Fruit fly (Drosophila melanogaster): ENCODE measurements around the gene CG4907.
A peak's percentile ranks its signal among the peaks of the same experiment; 100 is the strongest.

The CG4907 gene

DNA sequence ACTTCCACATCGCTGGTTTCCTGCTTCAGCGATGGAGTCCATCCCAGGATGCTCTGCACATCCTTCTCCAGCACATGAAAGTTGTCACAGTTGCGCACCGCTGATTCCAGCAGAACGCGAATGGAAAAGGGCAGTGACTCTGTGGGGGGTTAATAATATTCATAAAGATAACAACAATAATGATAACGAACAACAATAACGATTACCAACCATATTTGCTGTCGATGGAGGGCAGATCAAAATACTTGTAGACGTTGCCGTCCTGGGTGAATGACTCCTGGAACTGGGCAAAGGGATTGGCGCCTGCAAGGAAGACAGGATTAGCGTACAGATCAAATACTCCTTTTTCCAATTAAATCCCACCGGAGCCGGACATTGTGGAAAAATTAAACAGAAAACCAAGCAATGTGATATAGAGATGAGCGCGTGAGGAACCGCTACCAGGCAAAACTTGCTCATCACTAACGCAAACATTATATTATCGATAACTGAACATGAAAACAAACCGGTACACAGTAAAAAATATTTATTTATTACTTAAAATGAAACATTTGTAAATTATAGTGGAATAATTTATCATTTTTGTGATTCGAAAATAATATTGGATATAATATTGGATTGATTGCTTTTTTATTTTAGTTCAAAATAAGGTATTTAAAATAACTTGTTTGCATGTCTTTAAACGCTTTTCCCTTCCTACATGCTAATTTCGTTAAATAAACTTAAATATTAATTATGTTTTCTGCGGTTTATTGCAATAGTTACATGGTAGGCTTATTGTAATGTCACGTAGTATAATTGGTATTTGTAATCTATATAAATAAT, 13.8 kb upstream of the CG4907 start, which contains the start of gene Irp-1A (continued):
- peak; percentile 85 for TF ChIP-seq CG13296 (GFP tag; optimal IDR thresholded peaks at IDR 0.05)

DNA sequence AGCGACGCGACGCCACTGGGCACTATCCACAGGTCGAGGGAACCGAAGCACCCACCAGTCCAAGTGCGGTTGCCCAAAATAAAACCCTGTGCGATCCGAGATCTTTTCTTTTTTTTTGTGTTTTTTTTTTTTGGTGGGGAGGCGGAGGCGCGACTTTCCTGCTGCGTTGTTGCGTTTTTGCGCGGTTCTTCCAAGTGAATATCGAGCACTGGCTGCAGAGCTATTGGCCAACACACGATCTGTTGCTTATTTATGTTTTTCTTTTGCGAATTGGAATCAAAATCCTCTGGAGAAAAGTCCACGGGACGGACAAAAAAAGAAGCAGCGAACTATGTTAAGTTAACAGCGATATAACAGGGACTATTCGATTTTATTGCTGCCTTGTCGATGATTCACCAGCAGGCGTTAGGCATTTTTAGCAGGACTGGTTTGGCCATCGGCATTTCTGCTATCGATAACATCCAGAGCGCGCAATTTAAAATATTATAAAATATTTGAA, 10.3 kb upstream of the CG4907 start, which contains the start of gene wge:
wge (minus strand) TSS at position 343 of the 499 bp plus-strand sequence.
- TF ChIP-seq CG15011 (GFP tag; optimal IDR thresholded peaks at IDR 0.05): no peak
- TF ChIP-seq CG31224 (GFP tag; IDR thresholded peaks at IDR 0.05): no peak
- peak; percentile 58; the same call in 1 of the 3 replicates for TF ChIP-seq Opbp (GFP tag; IDR thresholded peaks at IDR 0.05; ENCODE audit: partially characterized antibody)
- no peak for TF ChIP-seq esg (GFP tag; conservative IDR thresholded peaks at IDR 0.05)
- TF ChIP-seq CG1024 (GFP tag; IDR thresholded peaks at IDR 0.05): no peak
- peak; percentile 40; the same call in 1 of the 2 replicates for TF ChIP-seq Drgx (GFP tag; IDR thresholded peaks at IDR 0.05)
- no peak for TF ChIP-seq btn (GFP tag; optimal IDR thresholded peaks at IDR 0.05)
- TF ChIP-seq Asciz (GFP tag; optimal IDR thresholded peaks at IDR 0.05): no peak
- TF ChIP-seq E2f2 (GFP tag; IDR thresholded peaks at IDR 0.05): peak; percentile 96
- no peak for TF ChIP-seq CG6254 (GFP tag; optimal IDR thresholded peaks at IDR 0.05)
- TF ChIP-seq Dp (GFP tag; optimal IDR thresholded peaks at IDR 0.05): peak; percentile 94
- TF ChIP-seq CG9215 (GFP tag; IDR thresholded peaks at IDR 0.05): no peak
- no peak for TF ChIP-seq Oaz (GFP tag; IDR thresholded peaks at IDR 0.05)
- peak; percentile 74 for TF ChIP-seq CG6791 (GFP tag; IDR thresholded peaks at IDR 0.05; ENCODE audit: partially characterized antibody)
- TF ChIP-seq CG1529 (GFP tag; optimal IDR thresholded peaks at IDR 0.05): no peak
- TF ChIP-seq tio (GFP tag; optimal IDR thresholded peaks at IDR 0.05): no peak
- TF ChIP-seq CG4328 (GFP tag; optimal IDR thresholded peaks at IDR 0.05): no peak
- TF ChIP-seq CG4282 (GFP tag; optimal IDR thresholded peaks at IDR 0.05): no peak
- no peak for TF ChIP-seq kah (GFP tag; optimal IDR thresholded peaks at IDR 0.05)
- no peak for TF ChIP-seq seq (GFP tag; IDR thresholded peaks at IDR 0.05)
- peak; percentile 69 for TF ChIP-seq unc-4 (GFP tag; IDR thresholded peaks at IDR 0.05; ENCODE audit: partially characterized antibody)
- TF ChIP-seq CG11560 (tag; IDR thresholded peaks at IDR 0.05): peak; percentile 96
- TF ChIP-seq CG2202 (tag; optimal IDR thresholded peaks at IDR 0.05): no peak
- TF ChIP-seq cg (GFP tag; optimal IDR thresholded peaks at IDR 0.05): peak; percentile 57
- TF ChIP-seq tgo (GFP tag; IDR thresholded peaks at IDR 0.05): no peak
- TF ChIP-seq CG12942 (GFP tag; optimal IDR thresholded peaks at IDR 0.05): no peak
- TF ChIP-seq CG11504 (tag; optimal IDR thresholded peaks at IDR 0.05): no peak
- peak; percentile 44; the same call in 2 of the 3 replicates for TF ChIP-seq Doc3 (GFP tag; IDR thresholded peaks at IDR 0.05; ENCODE audit: partially characterized antibody)
- TF ChIP-seq mld (GFP tag; IDR thresholded peaks at IDR 0.05; ENCODE audit: partially characterized antibody): peak; percentile 55; the same call in 1 of the 3 replicates
- TF ChIP-seq az2 (GFP tag; optimal IDR thresholded peaks at IDR 0.05): no peak
- TF ChIP-seq CG8388 (GFP tag; optimal IDR thresholded peaks at IDR 0.05): no peak
- TF ChIP-seq CG2120 (GFP tag; optimal IDR thresholded peaks at IDR 0.05): no peak
- no peak for TF ChIP-seq lov (optimal IDR thresholded peaks at IDR 0.05)
- TF ChIP-seq lov (GFP tag; IDR thresholded peaks at IDR 0.05): no peak
- TF ChIP-seq hth (optimal IDR thresholded peaks at IDR 0.05): no peak
- TF ChIP-seq CG16863 (GFP tag; optimal IDR thresholded peaks at IDR 0.05): no peak
- TF ChIP-seq bsh (GFP tag; optimal IDR thresholded peaks at IDR 0.05): peak in 1 of 2 experiments; percentile 94
- TF ChIP-seq CG2678 (tag; optimal IDR thresholded peaks at IDR 0.05): peak; percentile 1
- TF ChIP-seq sqz (GFP tag; optimal IDR thresholded peaks at IDR 0.05): peak; percentile 89
- TF ChIP-seq Chrac-16 (GFP tag; optimal IDR thresholded peaks at IDR 0.05): no peak
- no peak for TF ChIP-seq CG18476 (GFP tag; optimal IDR thresholded peaks at IDR 0.05)
- no peak for TF ChIP-seq CG9876 (GFP tag; optimal IDR thresholded peaks at IDR 0.05)
- no peak for TF ChIP-seq ase (GFP tag; IDR thresholded peaks at IDR 0.05)
- peak; percentile 71; the same call in 1 of the 4 replicates for TF ChIP-seq chinmo (GFP tag; IDR thresholded peaks at IDR 0.05; ENCODE audit: partially characterized antibody)
- TF ChIP-seq pb (GFP tag; optimal IDR thresholded peaks at IDR 0.05): no peak
- TF ChIP-seq cas (GFP tag; IDR thresholded peaks at IDR 0.05): no peak

Data from whole organism, embryonic.